Worm (Caenorhabditis elegans) whole organism, young adult: ENCODE measurements around the gene fbxa-182.

Experiments used
- D2030.7 ChIP-seq: fragments of 200-800 bp; sonication (Bioruptor generic); IDR thresholded peaks from 2 replicates; pipeline ENCODE4 v1.3.6; 2022; ENCODE audit warnings: missing genetic modification reagents, missing genetic modification characterization, missing compliant biosample characterization
- F23B12.7 ChIP-seq: sonication (generic microtip); optimal IDR thresholded peaks from 2 replicates; lab custom pipeline; 2017; ENCODE audit warnings: missing genetic modification characterization, mild to moderate bottlenecking, missing compliant biosample characterization, antibody characterized with exemption, moderate library complexity; ENCODE audit not compliant: insufficient read depth
- T26A5.8 ChIP-seq: sonication (generic microtip); optimal IDR thresholded peaks from 2 replicates; lab custom pipeline; 2016; ENCODE audit warnings: missing genetic modification characterization, missing compliant biosample characterization
- aptf-3 ChIP-seq: fragments of 200-800 bp; sonication (Bioruptor generic); IDR thresholded peaks from 2 replicates; pipeline ENCODE4 v1.3.6; 2022; ENCODE audit warnings: missing genetic modification characterization, missing compliant biosample characterization
- athp-1 ChIP-seq: sonication (generic microtip); optimal IDR thresholded peaks from 2 replicates; lab custom pipeline; 2017; ENCODE audit warnings: mild to moderate bottlenecking, missing genetic modification characterization, missing compliant biosample characterization
- cebp-1 ChIP-seq, 2 experiments: fragments of 200-800 bp in 1 of 2; sonication (Bioruptor generic) in 1 of 2; sonication (generic microtip) in 1 of 2; IDR thresholded peaks in 1 of 2; optimal IDR thresholded peaks in 1 of 2; 2 replicates each; pipeline versions ENCODE4 v1.3.6 to Lab custom; 2017 to 2022; ENCODE audit warnings: missing compliant biosample characterization in 2 of 2, missing genetic modification characterization in 2 of 2, mild to moderate bottlenecking in 1 of 2, missing genetic modification reagents in 1 of 2, moderate library complexity in 1 of 2
- let-607 ChIP-seq, 2 experiments: fragments of 200-800 bp in 1 of 2; sonication (Bioruptor generic) in 1 of 2; sonication (generic microtip) in 1 of 2; optimal IDR thresholded peaks; 2 replicates each; lab custom pipeline; 2016 to 2018; ENCODE audit warnings: mild to moderate bottlenecking in 2 of 2, missing compliant biosample characterization in 2 of 2, missing genetic modification characterization in 2 of 2, moderate library complexity in 2 of 2, missing genotype in 1 of 2
- lir-1 ChIP-seq: fragments of 200-800 bp; sonication (Bioruptor generic); conservative IDR thresholded peaks from 2 replicates; pipeline ENCODE4 v1.3.6; 2022; ENCODE audit warnings: missing genetic modification reagents, missing genetic modification characterization, missing compliant biosample characterization
- mcd-1 ChIP-seq: fragments of 200-800 bp; sonication (Bioruptor generic); IDR thresholded peaks from 2 replicates; pipeline ENCODE4 v1.3.6; 2022; ENCODE audit warnings: missing genetic modification reagents, missing genetic modification characterization, missing compliant biosample characterization
- nfyb-1 ChIP-seq: fragments of 200-800 bp; sonication (Bioruptor generic); IDR thresholded peaks from 2 replicates; pipeline ENCODE4 v1.3.6; 2022; ENCODE audit warnings: missing genetic modification reagents, missing genetic modification characterization, missing compliant biosample characterization
- nhr-179 ChIP-seq: sonication (generic microtip); optimal IDR thresholded peaks from 2 replicates; lab custom pipeline; 2016; ENCODE audit warnings: mild to moderate bottlenecking, missing genetic modification characterization, missing compliant biosample characterization
- snpc-4 ChIP-seq, 5 experiments: fragments of 150-350 bp in 1 of 5; sonication (generic microtip) in 4 of 5; optimal IDR thresholded peaks; 2 replicates each; lab custom pipeline; 2014 to 2018; ENCODE audit warnings: missing genetic modification characterization in 5 of 5, missing biosample characterization in 3 of 5, antibody characterized with exemption in 2 of 5, mild to moderate bottlenecking in 2 of 5, missing compliant biosample characterization in 2 of 5, missing genotype in 2 of 5, moderate library complexity in 2 of 5, missing genetic modification reagents in 1 of 5
- unc-62 ChIP-seq: fragments of 150-350 bp; optimal IDR thresholded peaks from 2 replicates; lab custom pipeline; 2014; ENCODE audit warnings: missing biosample characterization, missing genetic modification reagents, missing genetic modification characterization
- zim-3 ChIP-seq: sonication (generic microtip); optimal IDR thresholded peaks from 2 replicates; lab custom pipeline; 2017; ENCODE audit warnings: mild to moderate bottlenecking, missing genetic modification characterization, moderate library complexity, missing compliant biosample characterization

DNA sequence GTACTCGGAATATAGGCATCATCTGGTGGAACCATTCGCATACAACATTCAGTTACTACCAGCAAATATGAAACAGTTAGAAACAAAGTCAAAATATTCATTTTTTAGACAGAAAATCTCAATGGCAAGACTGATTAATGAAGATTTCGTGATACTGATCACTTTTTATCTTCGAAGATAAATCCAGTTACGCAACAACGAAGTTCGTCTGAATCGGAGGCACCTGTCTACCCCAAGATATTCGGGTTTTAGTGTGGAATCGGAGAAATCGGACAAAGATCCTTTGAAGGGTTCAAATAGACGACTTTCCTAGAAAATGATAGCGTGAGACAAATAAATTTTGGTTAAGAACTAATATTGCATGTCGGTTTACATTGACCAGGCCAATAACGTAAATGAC lies 16.7 kb downstream of the fbxa-182 start, which contains the start of gene F16G10.13:
- no peak for TF ChIP-seq snpc-4 (GFP tag; optimal IDR thresholded peaks at IDR 0.05; lab: Kevin White, UChicago)
- no peak for TF ChIP-seq snpc-4 (tag; optimal IDR thresholded peaks at IDR 0.05; lab: Kevin White, UChicago)
- TF ChIP-seq nhr-179 (tag; lab: Kevin White, UChicago): no peak
- no peak for TF ChIP-seq lir-1 (GFP tag; lab: Robert Waterston, UW)
- TF ChIP-seq athp-1 (tag; lab: Kevin White, UChicago): no peak
- TF ChIP-seq mcd-1 (GFP tag; lab: Robert Waterston, UW): no peak
- no peak for TF ChIP-seq zim-3 (tag; lab: Kevin White, UChicago)
- no peak for TF ChIP-seq unc-62 (GFP tag; lab: Kevin White, UChicago)
- no peak for TF ChIP-seq let-607 (tag; optimal IDR thresholded peaks at IDR 0.05; lab: Kevin White, UChicago)
- no peak for TF ChIP-seq cebp-1 (GFP tag; IDR thresholded peaks at IDR 0.05; lab: Robert Waterston, UW)
- no peak for TF ChIP-seq cebp-1 (tag; optimal IDR thresholded peaks at IDR 0.05; lab: Kevin White, UChicago)
- TF ChIP-seq nfyb-1: no peak
- TF ChIP-seq F23B12.7 (tag; lab: Kevin White, UChicago): no peak
- TF ChIP-seq aptf-3 (GFP tag; lab: Robert Waterston, UW): no peak
- no peak for TF ChIP-seq D2030.7 (GFP tag; lab: Robert Waterston, UW)
- TF ChIP-seq T26A5.8 (tag; lab: Kevin White, UChicago): no peak
